Worm (Caenorhabditis elegans) whole organism, L3 larva: Measurements from ENCODE around the gene dif-1.

ENCODE experiments used
- ZK546.5 ChIP-seq: sonication (generic microtip); optimal IDR thresholded peaks from 2 replicates; lab custom pipeline; 2017; ENCODE audit warnings: missing biosample characterization, missing genetic modification characterization
- ama-1 ChIP-seq: fragments of 150-350 bp; optimal IDR thresholded peaks from 2 replicates; lab custom pipeline; 2018
- ceh-16 ChIP-seq: sonication (generic microtip); optimal IDR thresholded peaks from 2 replicates; lab custom pipeline; 2017; ENCODE audit warnings: missing biosample characterization, missing genetic modification characterization
- egl-27 ChIP-seq: sonication (generic microtip); optimal IDR thresholded peaks from 4 replicates; lab custom pipeline; 2017; ENCODE audit warnings: missing biosample characterization, missing genetic modification reagents, missing genetic modification characterization
- egl-5 ChIP-seq: fragments of 150-350 bp; optimal IDR thresholded peaks from 2 replicates; lab custom pipeline; 2017; ENCODE audit warnings: missing biosample characterization, missing genetic modification reagents, missing genetic modification characterization, inconsistent platforms
- fkh-10 ChIP-seq: sonication (generic microtip); optimal IDR thresholded peaks from 2 replicates; lab custom pipeline; 2017; ENCODE audit warnings: missing biosample characterization, missing genetic modification reagents, missing genetic modification characterization
- jun-1 ChIP-seq: fragments of 150-350 bp; optimal IDR thresholded peaks from 2 replicates; lab custom pipeline; 2014; ENCODE audit warnings: missing biosample characterization, missing genetic modification reagents, missing genetic modification characterization
- nfya-1 ChIP-seq: sonication (generic microtip); optimal IDR thresholded peaks from 2 replicates; lab custom pipeline; 2017; ENCODE audit warnings: missing genetic modification characterization, mild to moderate bottlenecking, missing compliant biosample characterization, antibody characterized with exemption, moderate library complexity; ENCODE audit not compliant: insufficient read depth
- nhr-237 ChIP-seq: fragments of 150-350 bp; optimal IDR thresholded peaks from 2 replicates; lab custom pipeline; 2014; ENCODE audit warnings: missing biosample characterization, missing genetic modification characterization
- nhr-43 ChIP-seq: sonication (generic microtip); optimal IDR thresholded peaks from 2 replicates; lab custom pipeline; 2016; ENCODE audit warnings: mild to moderate bottlenecking, missing genetic modification characterization, missing compliant biosample characterization; ENCODE audit not compliant: poor library complexity, severe bottlenecking
- pha-4 ChIP-seq: fragments of 150-350 bp; optimal IDR thresholded peaks from 2 replicates; lab custom pipeline; 2014; ENCODE audit warnings: missing biosample characterization, missing genetic modification reagents, missing genetic modification characterization
- snpc-4 ChIP-seq: fragments of 150-350 bp; optimal IDR thresholded peaks from 2 replicates; lab custom pipeline; 2014; ENCODE audit warnings: missing biosample characterization, missing genetic modification characterization
- unc-62 ChIP-seq: fragments of 150-350 bp; sonication (generic microtip); optimal IDR thresholded peaks from 4 replicates; lab custom pipeline; 2014; ENCODE audit warnings: missing biosample characterization, missing genetic modification reagents, missing genetic modification characterization
- zag-1 ChIP-seq: fragments of 150-350 bp; optimal IDR thresholded peaks from 2 replicates; lab custom pipeline; 2014; ENCODE audit warnings: missing biosample characterization, missing genetic modification characterization

ce11 chrIV:7520841-7521240 lies 32.0 kb downstream of the dif-1 start:
- no peak for TF ChIP-seq jun-1 (tag; lab: Kevin White, UChicago)
- TF ChIP-seq egl-5 (tag; lab: Kevin White, UChicago), result no peak
- no peak for TF ChIP-seq unc-62 (GFP tag; lab: Kevin White, UChicago)
- no peak for TF ChIP-seq nfya-1 (tag; lab: Kevin White, UChicago)
- TF ChIP-seq ama-1 (lab: Kevin White, UChicago), result no peak
- TF ChIP-seq ZK546.5, result no peak
- TF ChIP-seq zag-1 (tag; lab: Kevin White, UChicago), result no peak
- no peak for TF ChIP-seq fkh-10 (GFP tag; lab: Kevin White, UChicago)
- no peak for TF ChIP-seq egl-27 (tag; lab: Kevin White, UChicago)
- no peak for TF ChIP-seq snpc-4 (tag; lab: Kevin White, UChicago)
- no peak for TF ChIP-seq nhr-43 (tag; lab: Kevin White, UChicago)
- peak; percentile 48 for TF ChIP-seq pha-4
- TF ChIP-seq ceh-16 (tag; lab: Kevin White, UChicago), result no peak
- TF ChIP-seq nhr-237, result no peak
